Worm (Caenorhabditis elegans) whole organism, midembryonic: ENCODE measurements around the gene srab-11.

Experiments
- flt-1 ChIP-seq: fragments of 200-800 bp; sonication (Bioruptor generic); IDR thresholded peaks from 2 replicates; pipeline ENCODE4 v1.3.6; 2022; ENCODE audit warnings: missing genetic modification characterization, missing compliant biosample characterization
- med-1 ChIP-seq: sonication (generic microtip); optimal IDR thresholded peaks from 2 replicates; lab custom pipeline; 2017; ENCODE audit warnings: missing genetic modification characterization, mild to moderate bottlenecking, missing compliant biosample characterization, antibody characterized with exemption, missing genetic modification reagents; ENCODE audit not compliant: insufficient read depth
- ztf-29 ChIP-seq: fragments of 200-800 bp; sonication (Bioruptor generic); IDR thresholded peaks from 2 replicates; pipeline ENCODE4 v1.3.6; 2022; ENCODE audit warnings: missing genetic modification reagents, missing genetic modification characterization, missing compliant biosample characterization

ce11 chrV:3176161-3176560, 29.3 kb upstream of the srab-11 start, which contains the start of gene srab-8:
- no peak for TF ChIP-seq med-1 (GFP tag; lab: Kevin White, UChicago)
- TF ChIP-seq ztf-29 = no peak
- TF ChIP-seq flt-1 (GFP tag; lab: Robert Waterston, UW) = no peak
